Fruit fly (Drosophila melanogaster): ENCODE data around the gene Mcm2.

The Mcm2 gene

DNA sequence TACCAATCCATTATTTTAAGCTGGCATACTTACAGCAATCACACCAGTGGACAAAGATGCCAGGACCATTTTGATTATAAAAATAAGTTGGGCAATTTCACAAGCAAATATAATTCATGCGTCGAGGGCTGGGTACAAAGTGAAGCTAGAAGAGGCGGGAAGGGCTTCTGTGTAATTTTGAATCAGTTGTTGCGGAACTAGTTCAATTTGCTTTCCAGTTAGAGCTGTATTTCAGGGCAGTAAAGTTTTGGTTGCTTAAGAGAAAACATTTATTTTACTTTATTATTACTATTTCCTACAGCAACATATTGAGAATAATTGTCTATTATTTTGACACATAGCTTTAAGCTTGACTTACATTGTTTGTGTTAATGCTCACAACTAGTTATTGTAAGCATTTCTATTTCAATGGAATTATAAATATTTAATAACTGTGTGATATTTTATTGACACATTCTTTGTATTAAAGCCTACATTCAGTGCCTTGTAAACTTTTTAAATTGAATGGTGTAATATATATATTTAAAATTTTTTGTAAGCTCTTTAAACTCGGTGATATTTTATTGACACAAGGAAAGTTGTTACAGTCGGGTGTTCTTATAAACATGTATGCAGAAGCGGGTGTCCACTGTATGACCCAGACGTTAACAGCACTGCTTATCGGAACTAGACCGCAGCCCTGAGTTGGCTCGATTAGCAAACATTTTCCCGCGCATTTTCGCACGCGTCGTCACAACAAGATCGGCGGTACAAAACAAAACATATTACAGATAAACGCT, at the start of gene Mcm2, which contains the start of gene RPA1:
Gene Mcm2 (plus strand): TSS at position 669 of the 779 bp plus-strand sequence.
Gene RPA1 (minus strand): TSS at position 150 of the 779 bp plus-strand sequence.
- TF ChIP-seq noc (tag; optimal IDR thresholded peaks at IDR 0.05): peak; percentile 81

DNA sequence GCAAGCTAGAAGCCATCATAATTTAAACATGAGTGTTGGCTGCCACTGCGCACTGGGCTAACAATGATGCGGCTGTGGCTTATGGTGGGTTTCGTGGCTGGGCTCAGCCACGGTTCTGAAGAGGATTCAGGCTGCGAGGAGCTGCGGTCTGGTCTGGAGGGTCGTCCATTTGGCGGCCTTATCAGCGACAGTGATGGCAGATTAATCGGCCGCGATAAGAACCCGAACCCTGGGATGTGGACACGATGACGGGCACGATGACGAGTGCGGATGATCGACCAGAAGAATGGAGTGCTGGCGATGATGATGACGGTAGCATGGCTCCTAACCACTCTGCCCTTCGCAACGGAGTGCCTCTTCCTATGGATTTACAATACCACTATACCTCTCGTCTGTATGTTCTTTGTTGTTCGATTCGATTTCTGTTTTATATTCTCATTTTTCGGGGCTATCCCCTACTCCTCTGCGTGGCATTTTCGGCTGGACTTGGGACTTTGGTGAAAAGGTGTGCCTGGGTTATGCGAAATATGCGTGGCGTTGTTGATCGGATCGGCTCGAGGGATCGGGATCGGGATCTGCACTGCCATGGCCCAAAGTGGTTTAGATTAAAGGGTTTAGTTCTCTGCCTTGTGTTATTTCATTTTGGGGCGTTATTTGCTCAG, 49.1 kb upstream of the Mcm2 start:
- TF ChIP-seq noc (tag; optimal IDR thresholded peaks at IDR 0.05): no peak

DNA sequence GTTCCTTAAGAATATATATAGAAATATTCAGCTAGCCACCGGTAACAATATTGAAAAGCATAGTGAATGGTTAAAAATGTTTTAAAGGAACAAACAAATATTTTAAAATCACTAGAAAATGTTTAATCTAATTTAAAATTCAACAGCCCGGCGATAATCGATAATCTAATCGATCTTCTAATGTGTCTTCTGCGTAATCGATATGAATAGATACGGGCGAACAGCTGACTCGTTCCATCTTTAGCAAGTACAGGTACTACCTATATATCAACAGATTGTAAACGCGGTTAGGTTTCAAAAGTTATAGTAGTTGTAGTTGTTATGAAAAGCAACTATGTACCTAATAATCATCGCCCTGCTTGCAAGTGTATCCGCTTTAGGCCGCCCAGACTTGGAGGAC, 47.0 kb upstream of the Mcm2 start, which contains the start of gene CG7800:
Gene CG7800 (plus strand): TSS at position 231 of the 400 bp plus-strand sequence.
- no peak for TF ChIP-seq noc (tag; optimal IDR thresholded peaks at IDR 0.05)

DNA sequence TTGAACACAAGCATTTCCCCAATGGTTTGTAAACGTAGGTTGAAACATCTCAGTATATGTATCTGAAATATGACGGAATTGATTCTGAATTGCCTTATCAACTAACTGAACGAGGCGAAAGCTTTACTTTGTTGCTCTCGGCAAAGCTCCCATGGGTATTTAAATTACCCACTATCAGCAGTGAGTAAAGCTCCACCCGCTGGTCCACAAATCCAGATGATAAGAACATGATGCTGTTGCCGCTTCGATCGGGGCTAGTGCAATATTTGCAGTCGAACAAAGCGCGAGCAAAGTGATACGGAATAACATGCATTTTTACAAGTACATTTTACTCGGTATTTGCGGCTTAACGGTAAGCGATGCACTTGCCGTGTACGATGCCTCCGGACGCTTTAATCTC, 44.9 kb upstream of the Mcm2 start, which contains the start of gene CG18249:
Gene CG18249 (plus strand): TSS at position 256 of the 400 bp plus-strand sequence.
- no peak for TF ChIP-seq noc (tag; optimal IDR thresholded peaks at IDR 0.05)

DNA sequence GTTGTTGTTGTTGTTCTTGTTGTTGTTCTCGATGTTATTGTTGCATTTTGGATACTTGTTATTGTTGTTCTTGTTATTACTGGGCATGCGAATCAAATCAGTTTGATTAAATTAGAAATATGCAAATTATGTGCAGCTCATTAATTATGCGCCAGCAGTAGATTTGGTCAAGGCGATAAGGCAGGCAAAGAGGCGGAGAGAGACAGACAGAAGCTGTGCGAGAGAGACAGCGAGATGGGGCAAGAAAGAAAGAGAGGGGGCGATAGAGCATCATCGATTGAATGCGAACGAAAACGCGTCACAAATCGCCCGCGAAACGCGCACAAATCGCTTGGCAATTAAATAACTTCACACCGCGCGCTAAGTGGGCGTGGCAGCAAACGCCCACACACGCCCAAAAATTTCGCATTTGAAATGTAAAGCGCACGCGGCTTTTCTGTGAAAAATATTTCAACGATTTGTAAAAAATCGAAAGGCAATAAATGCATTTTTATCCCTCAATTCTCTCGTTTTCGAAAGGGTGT, 41.6 kb upstream of the Mcm2 start:
- no peak for TF ChIP-seq noc (tag; optimal IDR thresholded peaks at IDR 0.05)

DNA sequence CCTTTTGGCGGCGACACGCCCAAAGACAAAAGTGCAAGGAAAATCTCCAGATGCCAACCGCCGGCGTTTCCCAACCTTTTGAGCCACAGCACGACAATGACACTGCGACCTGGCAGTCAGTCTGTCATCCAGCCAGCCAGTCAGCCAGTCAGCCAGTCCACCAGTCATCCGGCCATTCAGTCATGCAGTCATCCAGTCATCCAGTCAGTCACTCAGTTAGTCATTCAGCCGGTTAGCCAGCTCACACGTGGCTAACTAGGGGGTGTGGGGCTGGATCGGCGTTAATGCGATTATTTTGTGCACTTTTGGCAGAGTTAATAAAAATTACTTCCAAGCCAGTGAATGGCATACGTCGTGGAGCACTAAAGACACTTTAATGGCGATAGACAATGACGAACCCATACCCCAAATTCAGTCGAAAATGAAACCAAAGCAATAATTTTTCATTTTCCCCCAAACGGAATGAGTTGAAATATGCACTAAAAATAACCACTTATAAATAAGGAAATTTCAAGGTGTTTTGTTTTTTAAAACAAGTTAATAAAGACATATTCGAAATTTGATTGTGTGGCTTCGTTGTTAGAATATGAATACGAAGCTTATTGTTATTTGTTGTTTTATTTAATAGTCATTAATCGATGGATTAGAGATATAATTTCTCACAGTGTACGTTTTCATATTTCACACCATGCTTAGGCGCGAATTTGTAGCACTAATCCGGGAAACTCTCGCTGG, 39.9 kb upstream of the Mcm2 start:
- no peak for TF ChIP-seq noc (tag; optimal IDR thresholded peaks at IDR 0.05)

DNA sequence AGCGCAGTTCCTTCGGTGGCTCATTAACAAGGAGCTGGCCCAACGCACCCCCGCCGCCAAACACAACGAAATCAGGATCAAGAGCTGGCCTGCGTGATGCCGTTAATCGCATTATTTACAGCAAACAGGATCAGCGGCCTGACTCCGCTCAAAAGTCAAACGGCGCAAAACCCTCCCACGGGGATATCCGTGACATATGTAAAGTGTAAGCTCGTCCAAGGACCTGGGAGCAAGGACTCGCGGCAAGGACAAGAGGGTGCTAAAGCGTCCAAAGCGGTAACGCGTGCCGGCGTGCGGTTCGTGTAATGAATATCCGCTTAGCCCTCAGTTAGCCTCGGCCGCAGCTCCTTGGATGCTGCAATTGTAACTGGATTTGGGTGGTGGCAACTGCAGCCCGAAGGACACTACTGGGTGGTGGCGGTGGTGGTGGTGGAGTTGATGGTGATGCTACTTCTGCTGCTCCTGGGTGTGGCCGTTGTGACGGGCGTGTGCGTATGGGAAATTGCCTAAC, 39.3 kb upstream of the Mcm2 start:
- TF ChIP-seq noc (tag; optimal IDR thresholded peaks at IDR 0.05): no peak

DNA sequence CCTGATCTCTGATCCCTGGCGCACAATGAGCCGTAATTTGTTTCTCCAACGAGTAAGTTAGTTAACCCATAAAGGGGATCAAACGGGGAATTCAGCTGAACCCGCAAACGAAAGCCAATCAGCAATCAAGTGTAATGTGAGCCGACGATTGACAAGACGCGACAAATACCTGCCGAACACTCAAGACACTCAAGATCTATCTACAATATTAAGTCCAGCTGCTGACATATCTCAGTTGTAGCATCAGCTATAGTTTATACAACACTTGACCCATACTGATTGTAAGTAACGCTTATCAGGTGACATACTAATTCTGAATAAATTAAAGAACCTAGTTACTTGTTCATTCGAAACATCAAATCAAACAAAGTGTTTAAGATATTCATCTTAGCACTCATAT, 37.4 kb upstream of the Mcm2 start:
- no peak for TF ChIP-seq noc (tag; optimal IDR thresholded peaks at IDR 0.05)

DNA sequence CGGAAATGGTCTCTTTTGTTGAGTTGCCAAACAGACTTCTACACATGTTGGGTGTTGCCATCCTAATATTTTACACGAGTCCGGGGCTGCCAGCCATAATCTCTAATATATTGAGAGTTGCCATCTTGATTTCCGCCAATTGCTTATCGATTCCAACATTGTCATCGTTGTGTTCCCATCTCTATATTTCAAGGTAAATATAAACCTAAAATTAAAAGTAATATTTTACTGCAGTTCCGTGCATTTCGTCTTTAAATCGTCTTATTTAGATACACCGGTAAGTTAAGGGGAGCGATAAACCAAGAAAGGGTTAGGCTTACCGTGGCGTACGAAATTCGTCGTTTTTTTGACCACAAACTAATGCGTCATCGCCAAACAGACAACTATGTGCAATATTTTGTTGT, 31.4 kb upstream of the Mcm2 start, which contains the start of gene PolI:
Gene PolI (plus strand): TSS at position 138 of the 404 bp plus-strand sequence.
- TF ChIP-seq noc (tag; optimal IDR thresholded peaks at IDR 0.05): no peak

DNA sequence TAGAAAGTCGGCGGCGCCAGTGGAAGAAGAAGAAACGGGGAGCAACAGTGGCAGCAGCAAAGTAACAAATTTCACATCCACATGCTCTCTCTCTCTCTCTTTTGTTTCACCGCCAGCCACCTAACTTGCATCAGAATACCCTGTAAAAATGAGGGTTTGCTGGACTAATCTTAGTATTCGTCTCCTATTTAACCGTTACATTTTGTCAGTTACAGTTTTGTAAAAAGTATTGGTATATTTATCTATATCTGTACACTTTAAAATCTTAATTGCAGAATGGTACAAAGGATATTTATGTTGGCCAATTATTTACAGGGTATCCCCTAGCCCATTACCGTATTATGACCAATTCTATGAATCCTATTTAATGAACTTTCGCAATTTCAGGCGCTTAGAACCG, 30.9 kb upstream of the Mcm2 start:
- TF ChIP-seq noc (tag; optimal IDR thresholded peaks at IDR 0.05): no peak

DNA sequence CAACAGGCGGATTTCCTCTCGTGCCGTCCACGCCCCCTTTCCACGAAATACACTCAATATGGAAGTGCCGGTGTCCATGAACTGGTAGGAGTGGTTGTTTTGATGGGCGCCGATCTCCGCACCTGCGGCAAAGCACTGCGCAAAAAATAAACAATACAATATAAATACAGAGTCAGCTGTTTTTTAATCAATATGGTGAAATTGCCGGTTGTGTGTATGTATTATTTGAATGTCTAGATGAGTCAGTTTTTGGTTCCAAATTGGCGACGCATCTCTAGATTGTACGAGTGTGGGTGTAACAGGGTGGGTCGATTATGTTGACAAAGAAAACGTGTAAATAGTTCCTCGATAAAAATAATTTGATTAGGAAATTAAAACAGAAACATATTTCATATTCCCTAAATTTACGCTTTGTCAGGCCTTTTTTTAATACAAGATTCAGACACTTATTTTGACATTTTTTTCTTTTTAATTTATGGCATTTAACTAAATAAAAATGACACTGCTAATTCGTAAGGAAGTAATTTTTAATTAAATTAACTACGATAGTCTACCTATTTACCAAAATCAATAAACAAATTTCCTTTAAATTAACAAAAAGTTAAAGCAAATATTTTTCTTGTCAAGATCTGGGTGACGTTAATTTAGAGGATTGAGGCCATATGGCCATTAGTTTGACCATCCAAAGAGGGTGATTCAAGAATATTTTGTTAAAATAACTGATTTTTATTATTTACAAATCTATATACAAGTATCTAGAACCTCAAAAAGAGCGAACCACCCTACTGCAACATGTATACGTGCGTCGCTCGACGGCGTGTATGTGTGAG, 25.1 kb upstream of the Mcm2 start:
- TF ChIP-seq noc (tag; optimal IDR thresholded peaks at IDR 0.05): peak; percentile 93

DNA sequence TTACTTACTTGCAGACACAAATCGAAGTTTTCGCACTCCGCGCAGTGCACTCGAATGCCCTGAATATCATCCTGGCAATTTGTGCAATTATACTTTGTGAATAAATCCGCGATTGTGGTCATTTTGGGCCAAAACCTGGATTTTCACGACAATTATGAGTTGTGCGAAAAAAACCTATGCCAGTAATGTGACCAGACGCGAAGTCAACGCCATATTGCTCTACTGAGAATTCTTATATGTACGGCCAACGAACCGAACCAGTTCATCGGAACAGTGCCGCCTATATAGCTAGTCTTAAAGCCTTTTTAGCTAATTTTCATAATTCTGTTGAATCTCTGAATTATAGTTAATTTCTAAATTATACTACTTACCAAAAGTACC, 24.5 kb upstream of the Mcm2 start, which contains the start of gene Ada2b:
Gene Ada2b (minus strand): TSS at position 214 of the 381 bp plus-strand sequence.
- TF ChIP-seq noc (tag; optimal IDR thresholded peaks at IDR 0.05): no peak

DNA sequence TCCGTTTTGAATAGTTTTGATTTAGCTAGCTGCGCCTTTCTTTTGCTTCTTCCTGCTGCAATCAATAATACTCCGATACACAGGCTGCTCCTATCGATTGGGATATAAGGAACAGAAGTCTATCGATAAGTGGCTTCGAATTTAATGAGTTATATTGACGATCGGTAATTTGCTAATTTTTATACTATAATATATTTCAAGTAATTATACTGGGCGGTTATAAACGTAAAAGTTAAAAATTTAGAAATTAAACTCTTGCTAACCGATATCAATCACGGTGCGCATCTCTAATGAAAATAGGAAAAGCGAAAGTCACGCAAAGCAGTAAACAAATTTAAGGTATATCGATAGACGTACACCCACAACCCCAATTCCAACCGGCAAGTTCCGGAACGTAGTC, 21.1 kb upstream of the Mcm2 start, which contains the start of the genes CG9636, CG18749 and CG33722:
Gene CG9636 (minus strand): TSS at position 73 of the 400 bp plus-strand sequence.
Gene CG18749 (plus strand): TSS at position 336 of the 400 bp plus-strand sequence.
Gene CG33722 (plus strand): TSS at position 336 of the 400 bp plus-strand sequence.
- TF ChIP-seq noc (tag; optimal IDR thresholded peaks at IDR 0.05): peak; percentile 74

DNA sequence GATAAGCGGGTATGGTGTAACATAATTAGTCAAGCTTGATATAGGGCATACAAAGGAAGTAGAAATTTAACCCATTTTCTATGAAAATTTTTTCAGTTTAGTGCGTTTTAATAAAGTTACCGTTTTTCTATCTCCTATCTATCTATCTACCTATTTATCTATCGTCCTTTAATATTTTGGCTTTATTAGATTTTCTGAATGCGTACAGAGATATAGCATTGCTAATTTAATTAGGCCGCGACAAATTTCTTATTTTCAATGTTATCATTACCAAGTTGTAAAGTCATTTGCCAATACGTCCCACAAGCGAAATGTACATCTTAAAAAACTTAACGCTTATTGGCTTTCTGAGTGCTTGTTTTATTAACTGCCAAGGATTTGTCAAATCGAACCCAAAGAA, 16.6 kb upstream of the Mcm2 start, which contains the start of gene CG15864:
Gene CG15864 (plus strand): TSS at position 301 of the 400 bp plus-strand sequence.
- no peak for TF ChIP-seq noc (tag; optimal IDR thresholded peaks at IDR 0.05)
